Fruit fly (Drosophila melanogaster) whole organism, embryonic: ENCODE data around the gene CG2124.

Experiments used
- Ada2b ChIP-seq: fragments of 200-800 bp; sonication (Bioruptor generic); IDR thresholded peaks from 2 replicates; pipeline ENCODE4 v1.3.6; 2022; ENCODE audit warnings: missing biosample characterization, missing genetic modification characterization
- Bgb ChIP-seq: fragments of 200-800 bp; sonication (Bioruptor generic); IDR thresholded peaks from 2 replicates; pipeline ENCODE4 v1.3.6; 2022; ENCODE audit warnings: missing biosample characterization, missing genetic modification characterization; ENCODE audit not compliant: partially characterized antibody
- CG10209 ChIP-seq: fragments of 200-800 bp; sonication (Bioruptor generic); optimal IDR thresholded peaks from 3 replicates; lab custom pipeline; 2017; ENCODE audit warnings: missing biosample characterization, mild to moderate bottlenecking, missing genetic modification characterization, missing genetic modification reagents
- CG10267 ChIP-seq: fragments of 200-800 bp; sonication (Bioruptor generic); optimal IDR thresholded peaks from 2 replicates; lab custom pipeline; 2018; ENCODE audit warnings: missing biosample characterization, mild to moderate bottlenecking, missing genetic modification characterization, moderate library complexity
- CG11247 ChIP-seq: fragments of 200-800 bp; sonication (Bioruptor generic); IDR thresholded peaks from 2 replicates; pipeline ENCODE4 v1.3.6; 2022; ENCODE audit warnings: missing biosample characterization, missing genetic modification characterization
- CG11723 ChIP-seq: fragments of 200-800 bp; sonication (Bioruptor generic); optimal IDR thresholded peaks from 2 replicates; lab custom pipeline; 2017; ENCODE audit warnings: missing biosample characterization, mild to moderate bottlenecking, missing genetic modification characterization
- CG12155 ChIP-seq: fragments of 200-800 bp; sonication (Bioruptor generic); optimal IDR thresholded peaks from 3 replicates; lab custom pipeline; 2016; ENCODE audit warnings: missing biosample characterization, missing genetic modification characterization
- CG1602 ChIP-seq: fragments of 200-800 bp; sonication (Bioruptor generic); optimal IDR thresholded peaks from 3 replicates; lab custom pipeline; 2016; ENCODE audit warnings: missing biosample characterization, missing genetic modification characterization
- CG17612 ChIP-seq: fragments of 200-800 bp; sonication (Bioruptor generic); IDR thresholded peaks from 2 replicates; pipeline ENCODE4 v1.3.6; 2022; ENCODE audit warnings: missing biosample characterization, missing genetic modification characterization
- CG17912 ChIP-seq: fragments of 200-800 bp; sonication (Bioruptor generic); optimal IDR thresholded peaks from 2 replicates; lab custom pipeline; 2018; ENCODE audit warnings: missing biosample characterization, mild to moderate bottlenecking, missing genetic modification characterization
- CG2202 ChIP-seq: fragments of 200-800 bp; sonication (Bioruptor generic); optimal IDR thresholded peaks from 2 replicates; lab custom pipeline; 2018; ENCODE audit warnings: missing biosample characterization, mild to moderate bottlenecking, missing genetic modification characterization
- CG3065 ChIP-seq: fragments of 200-800 bp; sonication (Bioruptor generic); optimal IDR thresholded peaks from 2 replicates; lab custom pipeline; 2016; ENCODE audit warnings: missing biosample characterization, missing genetic modification characterization
- CG31365 ChIP-seq: fragments of 200-800 bp; sonication (Bioruptor generic); optimal IDR thresholded peaks from 2 replicates; lab custom pipeline; 2018; ENCODE audit warnings: missing biosample characterization, mild to moderate bottlenecking, missing genetic modification characterization
- CG31441 ChIP-seq: fragments of 200-800 bp; sonication (Bioruptor generic); IDR thresholded peaks from 2 replicates; pipeline ENCODE4 v1.3.6; 2022; ENCODE audit warnings: missing biosample characterization, missing genetic modification characterization
- CG34224 ChIP-seq: fragments of 200-800 bp; sonication (Bioruptor generic); IDR thresholded peaks from 3 replicates; pipeline ENCODE4 v1.3.6; 2022; ENCODE audit warnings: missing biosample characterization, missing genetic modification characterization; ENCODE audit not compliant: partially characterized antibody
- CG8765 ChIP-seq: fragments of 200-800 bp; sonication (Bioruptor generic); IDR thresholded peaks from 2 replicates; pipeline ENCODE4 v1.3.6; 2022; ENCODE audit warnings: missing biosample characterization, missing genetic modification characterization
- CG8924 ChIP-seq: fragments of 200-800 bp; optimal IDR thresholded peaks from 3 replicates; lab custom pipeline; 2019; ENCODE audit warnings: missing biosample characterization, mild to moderate bottlenecking, missing genetic modification characterization, moderate library complexity
- CG8944 ChIP-seq: fragments of 200-800 bp; sonication (Bioruptor generic); optimal IDR thresholded peaks from 3 replicates; lab custom pipeline; 2016; ENCODE audit warnings: missing biosample characterization, missing genetic modification characterization
- CG9727 ChIP-seq: fragments of 200-800 bp; sonication (Bioruptor generic); optimal IDR thresholded peaks from 3 replicates; lab custom pipeline; 2017; ENCODE audit warnings: missing biosample characterization, mild to moderate bottlenecking, missing genetic modification characterization
- CHES-1-like ChIP-seq: fragments of 200-800 bp; sonication (Bioruptor generic); optimal IDR thresholded peaks from 2 replicates; lab custom pipeline; 2016; ENCODE audit warnings: missing biosample characterization, missing genetic modification characterization
- Camta ChIP-seq: fragments of 200-800 bp; sonication (Bioruptor generic); optimal IDR thresholded peaks from 2 replicates; lab custom pipeline; 2016; ENCODE audit warnings: missing biosample characterization, missing genetic modification characterization
- Chrac-16 ChIP-seq: fragments of 200-800 bp; sonication (Bioruptor generic); optimal IDR thresholded peaks from 3 replicates; lab custom pipeline; 2016; ENCODE audit warnings: missing biosample characterization, missing genetic modification characterization
- CrebB ChIP-seq: fragments of 200-800 bp; sonication (Bioruptor generic); optimal IDR thresholded peaks from 3 replicates; lab custom pipeline; 2018; ENCODE audit warnings: missing biosample characterization, mild to moderate bottlenecking, missing genetic modification characterization
- Deaf1 ChIP-seq: fragments of 200-800 bp; optimal IDR thresholded peaks from 3 replicates; lab custom pipeline; 2019; ENCODE audit warnings: missing biosample characterization, mild to moderate bottlenecking, missing genetic modification characterization, moderate library complexity
- Doc3 ChIP-seq: fragments of 200-800 bp; sonication (Bioruptor generic); IDR thresholded peaks from 3 replicates; pipeline ENCODE4 v1.3.6; 2022; ENCODE audit warnings: missing biosample characterization, missing genetic modification characterization; ENCODE audit not compliant: partially characterized antibody
- HLH4C ChIP-seq: fragments of 200-800 bp; sonication (Bioruptor generic); IDR thresholded peaks from 3 replicates; pipeline ENCODE4 v1.3.6; 2022; ENCODE audit warnings: missing biosample characterization, missing genetic modification characterization; ENCODE audit not compliant: partially characterized antibody
- Hmx ChIP-seq: fragments of 200-800 bp; sonication (Bioruptor generic); optimal IDR thresholded peaks from 2 replicates; lab custom pipeline; 2016; ENCODE audit warnings: missing biosample characterization, missing genetic modification characterization
- Hr39 ChIP-seq: fragments of >200 bp; optimal IDR thresholded peaks from 2 replicates; lab custom pipeline; 2017
- Hr51 ChIP-seq, 2 experiments: fragments of 200-800 bp; sonication (Bioruptor generic); optimal IDR thresholded peaks; 2 replicates in 1 of 2; 3 replicates in 1 of 2; lab custom pipeline; 2016 to 2018; ENCODE audit warnings: missing biosample characterization in 2 of 2, missing genetic modification characterization in 2 of 2, mild to moderate bottlenecking in 1 of 2, moderate library complexity in 1 of 2
- Kr ChIP-seq: fragments of 200-800 bp; sonication (Bioruptor generic); optimal IDR thresholded peaks from 2 replicates; lab custom pipeline; 2017; ENCODE audit warnings: missing biosample characterization, mild to moderate bottlenecking, missing genetic modification characterization
- MESR4 ChIP-seq: fragments of 200-800 bp; sonication (Bioruptor generic); optimal IDR thresholded peaks from 2 replicates; lab custom pipeline; 2018; ENCODE audit warnings: missing biosample characterization, mild to moderate bottlenecking, missing genetic modification characterization, moderate library complexity
- Oli ChIP-seq: fragments of 200-800 bp; sonication (Bioruptor generic); optimal IDR thresholded peaks from 2 replicates; lab custom pipeline; 2018; ENCODE audit warnings: missing biosample characterization, mild to moderate bottlenecking, missing genetic modification characterization, moderate library complexity
- Sry-δ ChIP-seq: fragments of 200-800 bp; sonication (Bioruptor generic); optimal IDR thresholded peaks from 2 replicates; lab custom pipeline; 2016; ENCODE audit warnings: missing biosample characterization, missing genetic modification characterization
- bigmax ChIP-seq: fragments of 200-800 bp; sonication (Bioruptor generic); optimal IDR thresholded peaks from 2 replicates; lab custom pipeline; 2018; ENCODE audit warnings: missing biosample characterization, mild to moderate bottlenecking, missing genetic modification characterization
- chm ChIP-seq: fragments of 200-800 bp; sonication (Bioruptor generic); IDR thresholded peaks from 2 replicates; pipeline ENCODE4 v1.3.6; 2022; ENCODE audit warnings: missing biosample characterization, missing genetic modification characterization
- crp ChIP-seq, 2 experiments: fragments of 200-800 bp; sonication (Bioruptor generic); optimal IDR thresholded peaks; 2 replicates in 1 of 2; 3 replicates in 1 of 2; lab custom pipeline; 2017; ENCODE audit warnings: missing biosample characterization in 2 of 2, missing genetic modification characterization in 2 of 2, mild to moderate bottlenecking in 1 of 2, moderate library complexity in 1 of 2
- cwo ChIP-seq: fragments of 200-800 bp; sonication (Bioruptor generic); optimal IDR thresholded peaks from 3 replicates; lab custom pipeline; 2017; ENCODE audit warnings: missing biosample characterization, missing genetic modification characterization, mild to moderate bottlenecking, moderate library complexity, missing genetic modification reagents
- dmrt11E ChIP-seq: fragments of 200-800 bp; sonication (Bioruptor generic); optimal IDR thresholded peaks from 3 replicates; lab custom pipeline; 2018; ENCODE audit warnings: missing biosample characterization, mild to moderate bottlenecking, missing genetic modification characterization, moderate library complexity
- esg ChIP-seq: fragments of 200-800 bp; sonication (Bioruptor generic); conservative IDR thresholded peaks from 2 replicates; pipeline ENCODE4 v1.3.6; 2022; ENCODE audit warnings: missing biosample characterization, missing genetic modification characterization
- eyg ChIP-seq: fragments of 200-800 bp; sonication (Bioruptor generic); optimal IDR thresholded peaks from 3 replicates; lab custom pipeline; 2016; ENCODE audit warnings: missing biosample characterization, missing genetic modification characterization
- fd96Cb ChIP-seq: fragments of 200-800 bp; sonication (Bioruptor generic); optimal IDR thresholded peaks from 2 replicates; lab custom pipeline; 2018; ENCODE audit warnings: missing biosample characterization, mild to moderate bottlenecking, missing genetic modification characterization, moderate library complexity
- ftz-f1 ChIP-seq: fragments of 200-800 bp; sonication (Bioruptor generic); optimal IDR thresholded peaks from 2 replicates; lab custom pipeline; 2016; ENCODE audit warnings: missing biosample characterization, missing genetic modification characterization
- gcm ChIP-seq: fragments of 200-800 bp; sonication (Bioruptor generic); optimal IDR thresholded peaks from 2 replicates; lab custom pipeline; 2019; ENCODE audit warnings: missing biosample characterization, mild to moderate bottlenecking, missing genetic modification characterization, moderate library complexity
- gsb ChIP-seq: fragments of 200-800 bp; sonication (Bioruptor generic); IDR thresholded peaks from 2 replicates; pipeline ENCODE4 v1.3.6; 2022; ENCODE audit warnings: missing biosample characterization, missing genetic modification characterization
- luna ChIP-seq: fragments of 200-800 bp; sonication (Bioruptor generic); optimal IDR thresholded peaks from 2 replicates; lab custom pipeline; 2016; ENCODE audit warnings: missing biosample characterization, missing genetic modification characterization
- mirr ChIP-seq: fragments of 200-800 bp; sonication (Bioruptor generic); optimal IDR thresholded peaks from 3 replicates; lab custom pipeline; 2018; ENCODE audit warnings: missing biosample characterization, mild to moderate bottlenecking, missing genetic modification characterization
- p53 ChIP-seq: fragments of 200-800 bp; sonication (Bioruptor generic); optimal IDR thresholded peaks from 2 replicates; lab custom pipeline; 2016; ENCODE audit warnings: missing biosample characterization, missing genetic modification characterization
- peb ChIP-seq: fragments of 200-800 bp; sonication (Bioruptor generic); IDR thresholded peaks from 2 replicates; pipeline ENCODE4 v1.3.6; 2022; ENCODE audit warnings: missing biosample characterization, missing genetic modification characterization
- rib ChIP-seq: fragments of 200-800 bp; sonication (Bioruptor generic); IDR thresholded peaks from 2 replicates; pipeline ENCODE4 v1.3.6; 2022; ENCODE audit warnings: missing biosample characterization, missing genetic modification characterization
- run ChIP-seq: fragments of 200-800 bp; sonication (Bioruptor generic); optimal IDR thresholded peaks from 3 replicates; lab custom pipeline; 2018; ENCODE audit warnings: missing biosample characterization, mild to moderate bottlenecking, missing genetic modification characterization
- wdn ChIP-seq: fragments of 200-800 bp; sonication (Bioruptor generic); IDR thresholded peaks from 2 replicates; pipeline ENCODE4 v1.3.6; 2022; ENCODE audit warnings: missing biosample characterization, missing genetic modification characterization

CG2124 gene

DNA sequence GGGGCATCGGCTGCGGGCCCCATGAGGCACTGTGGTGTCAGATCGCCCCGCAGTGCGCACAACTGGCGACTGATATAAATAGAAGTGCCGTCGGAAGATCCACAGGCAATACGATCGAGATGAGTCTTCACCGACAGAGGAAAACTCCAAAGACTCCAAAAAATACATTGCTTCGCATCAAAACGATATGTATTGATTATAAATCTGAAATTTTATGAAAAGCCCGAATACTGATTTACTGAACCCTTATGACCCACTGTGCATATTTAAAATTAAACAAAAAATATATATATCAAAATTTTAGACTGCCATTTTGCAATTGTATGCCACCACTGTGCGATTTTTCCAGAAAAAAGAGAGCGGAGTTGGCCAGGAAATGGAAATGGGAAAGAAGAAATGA is 38.5 kb upstream of the CG2124 start (continued):
- no peak for TF ChIP-seq gsb (GFP tag; lab: Robert Waterston, UW)
- TF ChIP-seq Sry-δ (GFP tag; lab: Kevin White, UChicago), result no peak
- no peak for TF ChIP-seq p53
- TF ChIP-seq CG10267 (tag; lab: Kevin White, UChicago), result peak; percentile 44
- TF ChIP-seq CG34224 (GFP tag; lab: Robert Waterston, UW), result no peak
- no peak for TF ChIP-seq Chrac-16 (GFP tag; lab: Kevin White, UChicago)
- TF ChIP-seq Ada2b (GFP tag; lab: Robert Waterston, UW), result peak; percentile 32; the same call in 1 of the 2 replicates
- TF ChIP-seq CG31441, result peak; percentile 67
- no peak for TF ChIP-seq rib (GFP tag; lab: Robert Waterston, UW)
- TF ChIP-seq ftz-f1, result no peak
- peak; percentile 18 for TF ChIP-seq CG10209 (GFP tag; lab: Kevin White, UChicago)
- TF ChIP-seq Deaf1 (tag; lab: Kevin White, UChicago), result no peak
- no peak for TF ChIP-seq CG12155
- no peak for TF ChIP-seq CHES-1-like (GFP tag; lab: Kevin White, UChicago)
- no peak for TF ChIP-seq CrebB (tag; lab: Kevin White, UChicago)
- TF ChIP-seq crp (GFP tag; optimal IDR thresholded peaks at IDR 0.05; lab: Kevin White, UChicago), result no peak
- TF ChIP-seq CG31365 (tag; lab: Kevin White, UChicago), result no peak
- TF ChIP-seq dmrt11E, result peak; percentile 17
- TF ChIP-seq cwo (GFP tag; lab: Kevin White, UChicago), result no peak
- TF ChIP-seq bigmax (GFP tag; lab: Kevin White, UChicago), result no peak
- no peak for TF ChIP-seq chm (GFP tag; lab: Robert Waterston, UW)
- TF ChIP-seq eyg, result no peak
- peak; percentile 62 for TF ChIP-seq fd96Cb
- no peak for TF ChIP-seq luna (GFP tag; lab: Kevin White, UChicago)
- TF ChIP-seq HLH4C (GFP tag; lab: Robert Waterston, UW), result no peak
- TF ChIP-seq Kr (GFP tag; lab: Kevin White, UChicago), result no peak
- 0 out of 2 replicates have a peak, but pooled peaks have one; percentile 35 for TF ChIP-seq peb (GFP tag; lab: Robert Waterston, UW)
- TF ChIP-seq CG11247, result no peak
- 0 out of 2 replicates have a peak, but pooled peaks have one; percentile 32 for TF ChIP-seq esg
- no peak for TF ChIP-seq CG17612 (GFP tag; lab: Robert Waterston, UW)
- TF ChIP-seq CG17912 (GFP tag; lab: Kevin White, UChicago), result no peak
- TF ChIP-seq Hmx, result no peak
- TF ChIP-seq Bgb (GFP tag; lab: Robert Waterston, UW), result no peak
- TF ChIP-seq CG3065 (GFP tag; lab: Kevin White, UChicago), result no peak
- TF ChIP-seq mirr (GFP tag; lab: Kevin White, UChicago), result no peak
- peak; percentile 41 for TF ChIP-seq CG1602 (GFP tag; lab: Kevin White, UChicago)
- no peak for TF ChIP-seq CG8765 (GFP tag; lab: Robert Waterston, UW)
- TF ChIP-seq Oli (tag; lab: Kevin White, UChicago), result peak; percentile 52
- no peak for TF ChIP-seq Camta (GFP tag; lab: Kevin White, UChicago)
- peak; percentile 33 for TF ChIP-seq CG8924
- peak; percentile 3 for TF ChIP-seq CG9727
- no peak for TF ChIP-seq MESR4 (GFP tag; lab: Kevin White, UChicago)
- no peak for TF ChIP-seq CG11723
- TF ChIP-seq CG8944 (GFP tag; lab: Kevin White, UChicago), result no peak
- TF ChIP-seq Hr39 (lab: Kevin White, UChicago), result no peak
- TF ChIP-seq gcm (GFP tag; lab: Kevin White, UChicago), result peak; percentile 10
- peak in 1 of 2 experiments; percentile 45 for TF ChIP-seq Hr51 (GFP tag; optimal IDR thresholded peaks at IDR 0.05; lab: Kevin White, UChicago)
- TF ChIP-seq CG2202, result peak; percentile 4
- TF ChIP-seq run (tag; lab: Kevin White, UChicago), result no peak
- no peak for TF ChIP-seq Doc3 (GFP tag; lab: Robert Waterston, UW)
- TF ChIP-seq wdn (GFP tag; lab: Robert Waterston, UW), result no peak; the same call in 1 of the 2 replicates
